Worm (Caenorhabditis elegans): Measurements from ENCODE around the gene ZC518.8.

The ZC518.8 gene

ce11 chrIV:12404137-12404536, 42.4 kb upstream of the ZC518.8 start, which contains the start of gene gex-3 (continued):
- no peak for TF ChIP-seq zfp-3 (GFP tag; conservative IDR thresholded peaks at IDR 0.05)
- no peak for TF ChIP-seq lin-39 (tag; optimal IDR thresholded peaks at IDR 0.05)
- TF ChIP-seq ceh-32 (tag; optimal IDR thresholded peaks at IDR 0.05; ENCODE audit: poor library complexity): no peak
- TF ChIP-seq nhr-77 (tag; optimal IDR thresholded peaks at IDR 0.05): peak; percentile 59
- TF ChIP-seq ceh-62 (tag; optimal IDR thresholded peaks at IDR 0.05): no peak
- peak; percentile 58 for TF ChIP-seq vab-7 (GFP tag; IDR thresholded peaks at IDR 0.05)
- no peak for TF ChIP-seq ceh-44 (GFP tag; IDR thresholded peaks at IDR 0.05)
- TF ChIP-seq T26A8.4 (GFP tag; IDR thresholded peaks at IDR 0.05): peak; percentile 56
- peak; percentile 61 to 95 for TF ChIP-seq lsy-2 (tag; optimal IDR thresholded peaks at IDR 0.05)
- TF ChIP-seq hlh-30 (tag; optimal IDR thresholded peaks at IDR 0.05; ENCODE audit: insufficient read depth): peak; percentile 82
- TF ChIP-seq pqm-1 (tag; optimal IDR thresholded peaks at IDR 0.05): no peak
- no peak for TF ChIP-seq nhr-102 (tag; optimal IDR thresholded peaks at IDR 0.05)
- TF ChIP-seq zfp-2 (tag; optimal IDR thresholded peaks at IDR 0.05): no peak
- peak in 1 of 2 experiments; percentile 78 for TF ChIP-seq unc-62 (GFP tag; optimal IDR thresholded peaks at IDR 0.05 in 1 of 2)
- no peak for TF ChIP-seq unc-62 (tag; optimal IDR thresholded peaks at IDR 0.05)
- no peak for TF ChIP-seq ceh-28 (tag; optimal IDR thresholded peaks at IDR 0.05)
- peak; percentile 28 for TF ChIP-seq mxl-3 (GFP tag; optimal IDR thresholded peaks at IDR 0.05)
- TF ChIP-seq nhr-28 (tag; optimal IDR thresholded peaks at IDR 0.05): peak; percentile 43
- TF ChIP-seq ZK546.5 (tag; optimal IDR thresholded peaks at IDR 0.05): peak in 1 of 2 experiments; percentile 55
- TF ChIP-seq snpc-1.2 (GFP tag; IDR thresholded peaks at IDR 0.05): peak; percentile 77
- TF ChIP-seq ztf-7 (tag; optimal IDR thresholded peaks at IDR 0.05): no peak
- TF ChIP-seq dve-1 (tag; optimal IDR thresholded peaks at IDR 0.05; ENCODE audit: insufficient read depth): peak; percentile 65
- no peak for TF ChIP-seq attf-4 (tag; optimal IDR thresholded peaks at IDR 0.05)
- no peak for TF ChIP-seq lim-7 (GFP tag; IDR thresholded peaks at IDR 0.05)
- TF ChIP-seq fos-1 (tag; optimal IDR thresholded peaks at IDR 0.05): no peak
- no peak for TF ChIP-seq spr-3 (GFP tag; optimal IDR thresholded peaks at IDR 0.05)
- TF ChIP-seq fkh-10 (GFP tag; optimal IDR thresholded peaks at IDR 0.05): peak; percentile 85
- no peak for TF ChIP-seq madf-5 (GFP tag; IDR thresholded peaks at IDR 0.05)
- TF ChIP-seq mxl-2 (GFP tag; conservative IDR thresholded peaks at IDR 0.05): no peak
- no peak for TF ChIP-seq zip-2 (tag; optimal IDR thresholded peaks at IDR 0.05)
- no peak for TF ChIP-seq aly-2 (tag; optimal IDR thresholded peaks at IDR 0.05)
- no peak for TF ChIP-seq R02D3.7 (tag; optimal IDR thresholded peaks at IDR 0.05)
- peak; percentile 2 for TF ChIP-seq nhr-11 (tag; optimal IDR thresholded peaks at IDR 0.05)
- no peak for TF ChIP-seq gei-8 (GFP tag; optimal IDR thresholded peaks at IDR 0.05)
- no peak for TF ChIP-seq jun-1 (tag; optimal IDR thresholded peaks at IDR 0.05)
- TF ChIP-seq nhr-76 (tag; optimal IDR thresholded peaks at IDR 0.05): no peak
- TF ChIP-seq egl-27 (tag; optimal IDR thresholded peaks at IDR 0.05): no peak
- TF ChIP-seq daf-8 (GFP tag; IDR thresholded peaks at IDR 0.05): no peak
- TF ChIP-seq F37D6.2 (tag; optimal IDR thresholded peaks at IDR 0.05): no peak
- TF ChIP-seq F26F4.8 (GFP tag; conservative IDR thresholded peaks at IDR 0.05): no peak
- TF ChIP-seq daf-16 (GFP tag; optimal IDR thresholded peaks at IDR 0.05): no peak
- peak; percentile 51 for TF ChIP-seq daf-16 (tag; optimal IDR thresholded peaks at IDR 0.05)
- TF ChIP-seq pha-4 (GFP tag; IDR thresholded peaks at IDR 0.05): no peak
- peak; percentile 69 for TF ChIP-seq pha-4 (tag; optimal IDR thresholded peaks at IDR 0.05)
- no peak for TF ChIP-seq skn-1 (tag; optimal IDR thresholded peaks at IDR 0.05)
- no peak for TF ChIP-seq madf-9 (GFP tag; conservative IDR thresholded peaks at IDR 0.05)
- no peak for TF ChIP-seq php-3 (GFP tag; IDR thresholded peaks at IDR 0.05)
- TF ChIP-seq sdz-12 (GFP tag; optimal IDR thresholded peaks at IDR 0.05): no peak
- TF ChIP-seq nhr-6 (tag; optimal IDR thresholded peaks at IDR 0.05): peak; percentile 86
- TF ChIP-seq Y48G9A.11 (GFP tag; IDR thresholded peaks at IDR 0.05): no peak
- TF ChIP-seq Y5F2A.4 (GFP tag; optimal IDR thresholded peaks at IDR 0.05): no peak
- no peak for TF ChIP-seq zag-1 (tag; optimal IDR thresholded peaks at IDR 0.05)
- no peak for TF ChIP-seq dmd-8 (GFP tag; IDR thresholded peaks at IDR 0.05)
- TF ChIP-seq mdl-1 (tag; optimal IDR thresholded peaks at IDR 0.05): no peak
